Worm (Caenorhabditis elegans) whole organism, L4/young adult: Measurements from ENCODE around the gene elf-1.
"Not testable (repeated sequence)": the region's sequence is repeated elsewhere in the genome, so short reads cannot be mapped to it uniquely, and the experiment has no call there.

Experiments
- W03F9.2 ChIP-seq: fragments of 150-350 bp; optimal IDR thresholded peaks from 2 replicates; lab custom pipeline; 2014; ENCODE audit warnings: missing biosample characterization, missing genetic modification characterization
- dao-5 ChIP-seq: sonication (generic microtip); optimal IDR thresholded peaks from 2 replicates; lab custom pipeline; 2016; ENCODE audit warnings: missing genotype, missing genetic modification characterization, moderate library complexity, missing compliant biosample characterization
- him-1 ChIP-seq: sonication (generic microtip); optimal IDR thresholded peaks from 2 replicates; lab custom pipeline; 2016; ENCODE audit warnings: missing genotype, missing genetic modification reagents, missing genetic modification characterization, missing compliant biosample characterization

The elf-1 gene

DNA sequence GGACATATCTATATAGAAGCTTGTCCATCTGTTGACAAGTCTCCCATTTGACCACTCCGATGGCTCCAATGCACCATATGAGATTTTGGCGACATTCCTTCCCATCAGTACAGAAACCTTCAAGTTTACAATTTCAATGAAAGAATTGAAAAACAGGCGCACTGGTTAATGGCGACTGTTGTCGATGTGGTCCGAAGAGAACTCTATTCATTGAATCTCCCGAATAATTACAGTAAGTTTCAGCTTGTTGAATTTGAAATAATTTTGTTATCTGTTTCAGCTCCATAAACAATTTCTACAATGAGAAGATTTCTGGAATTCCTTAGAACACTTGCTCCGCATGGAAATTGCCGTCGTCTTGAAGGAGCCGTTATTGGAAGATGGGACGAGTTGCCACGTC is at the start of gene elf-1:
Gene elf-1 (plus strand): TSS at position 301 of the 400 bp plus-strand sequence.
- not testable (repeated sequence) for TF ChIP-seq W03F9.2 (tag; lab: Kevin White, UChicago); him-1; dao-5 (tag; lab: Kevin White, UChicago)

DNA sequence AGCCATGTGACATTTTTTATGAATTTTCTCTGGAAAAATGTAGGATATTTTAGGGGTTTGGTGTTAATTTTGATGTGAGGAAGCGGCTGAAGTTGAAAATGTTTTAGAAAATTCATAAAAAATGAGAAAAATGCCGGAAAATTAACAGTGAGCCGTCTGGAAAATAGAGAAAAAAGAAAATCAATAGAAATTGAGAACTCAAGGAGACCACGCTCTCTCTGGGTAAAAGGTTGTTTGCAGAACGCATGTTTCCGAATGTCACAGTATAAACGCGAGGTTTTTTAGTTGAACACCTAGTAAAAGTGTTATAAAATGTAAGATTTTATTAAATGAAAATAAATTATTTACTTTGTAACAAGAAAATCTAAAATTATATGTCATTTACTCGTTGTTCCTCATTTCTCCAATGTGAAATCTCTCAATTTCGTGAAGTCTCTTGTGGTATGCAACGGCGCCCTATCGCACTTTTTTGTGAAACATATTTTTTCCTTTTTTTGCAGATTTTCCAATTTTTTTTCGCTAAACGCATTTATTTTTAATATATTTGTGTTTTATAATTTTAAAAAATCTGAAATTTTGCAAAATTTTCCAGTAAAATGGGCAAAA is 48.7 kb upstream of the elf-1 start, which contains the start of the genes tag-266 and tag-267:
Gene tag-266 (minus strand): TSS at position 29 of the 606 bp plus-strand sequence.
Gene tag-267 (plus strand): TSS at position 593 of the 606 bp plus-strand sequence.
- TF ChIP-seq him-1, result no peak
- TF ChIP-seq dao-5 (tag; lab: Kevin White, UChicago), result no peak
- peak; percentile 76 for TF ChIP-seq W03F9.2 (tag; lab: Kevin White, UChicago)

DNA sequence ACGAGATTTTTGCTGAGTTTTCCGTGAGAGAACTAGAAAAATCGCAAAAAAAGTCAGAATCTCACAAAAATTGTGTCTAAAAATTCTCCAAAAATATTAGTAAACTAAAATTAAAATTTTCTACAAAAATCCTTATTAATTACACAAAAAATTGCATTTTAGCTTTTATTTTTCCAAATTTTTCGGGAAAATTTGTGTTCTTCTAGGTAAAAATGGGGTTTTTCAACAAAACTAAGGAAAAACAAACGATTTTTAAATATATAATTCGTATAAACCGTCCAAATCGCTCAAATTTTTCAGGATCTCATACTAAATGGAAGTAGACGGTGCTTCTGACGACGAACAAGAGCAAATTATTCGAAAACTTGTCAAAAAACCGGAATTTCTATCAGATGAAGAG is 47.2 kb upstream of the elf-1 start, which contains the start of gene W06E11.1:
Gene W06E11.1 (plus strand): TSS at position 301 of the 400 bp plus-strand sequence.
- TF ChIP-seq dao-5 (tag; lab: Kevin White, UChicago) (no peak), W03F9.2 (tag; lab: Kevin White, UChicago) (no peak), him-1 (no peak)

DNA sequence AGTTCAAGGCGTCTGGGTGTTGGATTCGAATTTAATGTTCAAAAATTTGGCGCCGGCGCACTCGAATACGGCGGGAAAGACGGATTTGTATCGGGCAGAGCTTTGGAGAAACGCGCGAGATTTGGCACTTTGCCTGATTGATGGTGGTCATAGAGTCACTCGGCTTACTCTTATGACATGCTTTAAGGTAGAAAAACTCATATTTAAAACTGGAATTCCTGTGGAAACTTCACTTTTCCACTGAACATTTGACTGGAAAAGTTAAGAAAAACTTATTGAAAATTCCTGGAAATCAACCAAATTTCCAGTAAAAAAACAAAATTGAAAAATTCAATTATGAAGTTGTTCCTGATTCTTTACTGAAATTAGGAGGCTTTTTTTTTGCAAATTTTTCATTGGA is 44.3 kb upstream of the elf-1 start:
- TF ChIP-seq him-1 (no peak), dao-5 (tag; lab: Kevin White, UChicago) (no peak), W03F9.2 (tag; lab: Kevin White, UChicago) (no peak)

DNA sequence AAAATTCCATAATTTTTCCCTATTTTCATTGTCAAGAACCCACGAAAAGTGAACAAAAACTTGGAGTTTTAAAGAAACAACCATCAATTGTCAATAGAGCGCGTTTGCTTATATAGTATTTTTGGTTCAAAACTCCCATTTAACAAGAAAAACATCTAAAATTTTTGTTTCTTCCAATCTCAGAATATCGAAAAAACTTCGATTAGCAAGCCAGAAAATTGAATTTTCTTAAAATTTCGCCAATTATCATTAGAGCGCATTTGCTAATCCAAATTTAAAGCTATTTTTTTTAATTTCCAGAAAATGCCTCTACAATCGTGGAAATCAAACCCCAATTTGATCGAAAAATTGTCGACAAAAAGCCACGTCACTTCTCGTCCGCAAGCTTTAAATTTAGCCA is 42.5 kb upstream of the elf-1 start, which contains the start of gene orai-1:
Gene orai-1 (plus strand): TSS at position 301 of the 400 bp plus-strand sequence.
- TF ChIP-seq dao-5 (tag; lab: Kevin White, UChicago) (no peak), him-1 (no peak), W03F9.2 (tag; lab: Kevin White, UChicago) (no peak)

DNA sequence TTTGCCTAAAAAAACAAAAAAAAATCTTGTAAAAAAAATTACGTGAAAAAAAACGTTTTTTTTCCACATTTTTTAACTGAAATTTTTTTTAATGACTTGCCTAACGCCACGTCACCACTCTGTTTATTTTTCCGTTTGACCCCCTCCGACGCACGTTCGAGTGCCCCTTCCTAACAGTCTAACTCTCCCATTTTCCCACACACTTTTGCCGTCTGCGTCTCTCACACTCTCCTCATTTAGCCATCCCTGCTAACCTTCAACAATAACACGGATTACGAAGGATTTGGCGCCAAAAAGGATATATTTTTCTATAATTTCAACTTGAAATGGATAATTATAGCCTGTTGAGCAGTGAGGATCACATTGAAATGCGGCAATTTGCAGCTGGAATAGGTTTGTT is 41.7 kb upstream of the elf-1 start:
- no peak for TF ChIP-seq dao-5 (tag; lab: Kevin White, UChicago)

DNA sequence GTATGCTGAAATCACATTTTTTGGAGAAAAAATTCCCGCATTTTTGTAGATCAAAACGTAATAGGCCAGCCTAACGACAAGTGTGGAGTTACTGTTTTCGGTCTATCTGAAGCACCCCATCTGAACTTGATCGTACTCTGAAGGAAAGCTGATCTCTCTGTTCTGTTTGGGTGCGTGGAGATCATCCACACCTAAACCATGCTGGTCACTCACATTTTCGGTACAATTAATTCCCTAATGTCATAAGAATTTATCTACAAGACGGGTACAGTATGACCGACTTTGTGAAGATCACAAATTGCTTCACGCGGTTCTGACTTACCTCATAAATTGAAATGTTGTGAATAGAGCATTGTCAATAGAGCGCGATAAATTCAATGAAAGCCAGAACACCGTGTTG is 39.0 kb upstream of the elf-1 start:
- TF ChIP-seq him-1, result no peak
- TF ChIP-seq dao-5 (tag; lab: Kevin White, UChicago), result no peak
- TF ChIP-seq W03F9.2 (tag; lab: Kevin White, UChicago), result no peak

DNA sequence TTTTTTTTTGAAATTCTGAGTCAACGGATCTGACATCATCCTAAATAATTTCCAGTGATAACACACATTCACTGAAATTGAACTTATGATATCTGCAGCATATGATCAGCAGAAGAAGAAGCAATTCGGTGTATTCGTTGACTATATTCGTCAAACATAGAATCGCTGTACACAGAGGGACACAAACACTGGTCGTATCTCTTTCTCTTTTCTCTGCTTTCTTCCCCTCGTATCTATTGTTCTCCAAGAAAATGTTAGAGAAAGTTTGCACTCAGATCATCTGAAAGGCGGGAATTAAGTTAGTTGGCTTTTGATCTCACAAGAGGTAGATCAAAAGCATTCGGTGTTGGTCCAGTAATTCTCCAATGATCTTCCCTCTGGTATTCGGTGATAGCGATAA is 38.4 kb upstream of the elf-1 start:
- no peak for TF ChIP-seq dao-5 (tag; lab: Kevin White, UChicago)
- TF ChIP-seq W03F9.2 (tag; lab: Kevin White, UChicago), result no peak
- TF ChIP-seq him-1, result no peak

DNA sequence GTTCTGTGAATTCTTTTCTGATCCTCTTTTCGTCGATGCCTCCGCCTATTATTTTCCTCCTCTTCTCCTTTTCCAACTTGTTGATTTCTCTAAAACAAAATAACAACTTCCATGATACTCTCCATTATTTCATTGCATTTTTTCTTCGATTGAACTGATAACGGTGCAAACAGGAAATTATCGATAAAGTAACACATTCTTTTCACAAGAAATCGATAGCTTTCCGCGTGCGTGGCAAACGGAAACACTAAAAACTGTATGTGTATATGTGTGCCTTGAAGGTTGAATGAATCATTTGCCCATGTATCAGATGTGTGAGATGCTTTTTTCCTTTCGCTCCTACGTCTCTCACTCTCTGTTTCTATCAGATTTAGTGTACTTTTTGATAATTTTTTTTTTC is 37.4 kb upstream of the elf-1 start:
- TF ChIP-seq W03F9.2 (tag; lab: Kevin White, UChicago) (no peak), him-1 (no peak), dao-5 (tag; lab: Kevin White, UChicago) (no peak)

DNA sequence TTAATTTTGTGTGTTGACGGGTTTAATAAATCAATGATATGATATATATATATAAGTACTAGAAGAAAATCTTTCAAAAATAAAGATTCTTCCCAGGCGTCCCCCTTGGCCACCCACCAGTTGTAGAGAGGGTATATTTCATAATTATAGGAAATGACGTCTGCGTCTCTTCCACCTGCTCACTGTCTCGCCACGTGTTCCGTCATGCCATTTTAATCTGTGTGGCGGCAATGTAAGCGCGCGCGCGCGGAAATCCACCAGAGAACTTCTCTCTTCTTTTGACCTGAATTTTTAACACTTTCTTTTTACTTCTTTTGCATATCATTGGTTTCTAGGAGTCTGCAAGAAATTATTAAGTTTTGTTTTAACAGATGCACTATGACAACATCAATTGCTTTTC is 34.6 kb upstream of the elf-1 start:
- TF ChIP-seq W03F9.2 (tag; lab: Kevin White, UChicago) (no peak), him-1 (no peak), dao-5 (tag; lab: Kevin White, UChicago) (no peak)

DNA sequence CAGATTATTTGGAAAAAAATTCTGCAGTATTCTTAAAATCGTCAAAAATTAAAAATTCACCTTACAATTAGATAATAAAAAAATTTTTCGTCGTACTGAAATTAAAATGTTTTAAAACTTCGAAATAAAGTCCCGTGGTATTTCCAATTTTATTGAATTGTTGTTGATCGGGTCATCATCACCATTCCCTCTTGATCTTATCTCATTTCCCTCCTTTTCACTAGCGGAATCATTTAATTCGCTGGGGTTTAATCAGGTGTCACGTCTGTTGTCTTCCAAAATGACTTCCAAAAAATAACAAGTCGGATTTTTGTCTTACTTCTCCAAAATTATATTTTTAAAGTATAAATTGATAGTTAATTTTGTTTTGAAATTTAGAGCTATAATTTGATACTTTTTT is 32.3 kb upstream of the elf-1 start:
- no peak for TF ChIP-seq dao-5 (tag; lab: Kevin White, UChicago)
- TF ChIP-seq him-1, result no peak
- no peak for TF ChIP-seq W03F9.2 (tag; lab: Kevin White, UChicago)

DNA sequence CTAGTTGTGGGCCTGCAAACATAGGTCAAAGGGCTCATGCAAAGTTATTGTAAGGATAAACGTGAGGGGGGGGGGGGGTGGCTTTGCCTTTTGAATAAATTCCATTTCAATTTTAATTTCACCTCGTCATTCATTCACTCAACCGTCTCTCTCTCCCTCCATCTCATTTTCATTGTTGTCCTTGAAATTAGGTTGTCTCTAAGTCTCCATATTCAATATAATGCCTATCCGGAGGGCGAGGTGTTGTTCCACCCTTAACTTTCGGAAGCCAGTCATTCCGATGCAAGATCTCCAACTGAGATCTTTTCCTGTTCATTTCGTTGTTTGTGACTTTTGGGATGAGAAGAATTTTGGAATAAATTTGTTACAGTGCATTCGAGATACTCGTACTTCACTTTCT is 31.7 kb upstream of the elf-1 start:
- TF ChIP-seq W03F9.2 (tag; lab: Kevin White, UChicago) (no peak), dao-5 (tag; lab: Kevin White, UChicago) (no peak), him-1 (no peak)

DNA sequence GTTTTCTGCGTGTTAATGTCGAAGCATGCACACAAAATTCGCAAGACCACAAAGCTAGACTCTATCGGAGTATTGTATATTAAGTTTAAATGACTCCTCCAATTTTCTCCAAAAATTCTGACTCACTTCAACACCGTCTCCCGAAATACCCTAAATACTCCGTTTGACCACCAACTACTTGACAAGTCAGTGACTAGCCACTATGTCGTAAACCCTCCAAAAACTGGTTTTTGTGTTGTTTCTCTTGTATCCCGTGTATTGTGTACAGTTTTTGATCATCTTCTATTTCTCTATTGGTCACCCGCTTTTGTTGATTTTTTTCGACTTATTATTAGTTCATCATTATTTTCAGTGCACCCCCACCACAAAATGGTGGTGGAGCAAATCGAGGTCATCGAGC is 30.6 kb upstream of the elf-1 start, which contains the start of gene C09F5.1:
Gene C09F5.1 (plus strand): TSS at position 353 of the 400 bp plus-strand sequence.
- no peak for TF ChIP-seq W03F9.2 (tag; lab: Kevin White, UChicago)
- TF ChIP-seq him-1, result no peak
- no peak for TF ChIP-seq dao-5 (tag; lab: Kevin White, UChicago)

DNA sequence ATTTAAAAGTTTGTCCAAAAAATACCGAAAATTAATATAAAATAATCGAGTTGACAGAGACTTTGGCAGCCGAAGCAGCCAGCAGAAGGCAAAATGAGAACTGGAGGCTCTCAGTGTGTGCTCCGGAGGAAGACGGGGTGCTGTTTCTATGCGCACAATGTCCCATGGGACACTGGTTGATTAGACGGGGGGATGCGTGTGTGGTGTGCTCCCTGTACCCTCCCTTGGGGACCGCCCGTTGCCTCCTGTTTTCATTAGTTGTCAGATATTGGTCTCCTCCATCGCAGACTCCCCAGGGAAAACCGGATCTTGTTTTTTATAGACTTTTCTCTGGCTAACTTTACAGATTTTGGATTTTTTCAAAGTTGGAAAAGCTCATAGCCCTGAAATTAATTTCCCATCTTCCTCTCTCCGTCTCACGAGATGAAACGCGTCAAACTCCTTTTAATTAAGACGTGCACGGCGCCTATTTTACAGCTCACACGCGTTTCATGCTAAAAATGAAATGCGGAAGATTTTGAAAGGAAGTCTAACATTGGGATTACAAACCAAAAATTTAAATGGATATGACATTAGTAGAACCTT is 23.7 kb upstream of the elf-1 start, which contains the start of gene C09F5.3:
Gene C09F5.3 (minus strand): TSS at position 94 of the 585 bp plus-strand sequence.
- TF ChIP-seq W03F9.2 (tag; lab: Kevin White, UChicago), result no peak
- TF ChIP-seq him-1, result no peak
- TF ChIP-seq dao-5 (tag; lab: Kevin White, UChicago), result no peak
